Fruit fly (Drosophila melanogaster) whole organism, prepupa: ENCODE data around the gene CG31342.

ENCODE experiments used
- Blimp-1 ChIP-seq: fragments of 200-800 bp; sonication (Bioruptor generic); optimal IDR thresholded peaks from 3 replicates; lab custom pipeline; 2017; ENCODE audit warnings: missing biosample characterization, missing genetic modification characterization, mild to moderate bottlenecking, moderate library complexity, missing genetic modification reagents
- CG10631 ChIP-seq: fragments of 200-800 bp; sonication (Bioruptor generic); optimal IDR thresholded peaks from 2 replicates; lab custom pipeline; 2016; ENCODE audit warnings: missing biosample characterization, missing genetic modification characterization
- CG10669 ChIP-seq: fragments of 200-800 bp; sonication (Bioruptor generic); optimal IDR thresholded peaks from 3 replicates; lab custom pipeline; 2018; ENCODE audit warnings: missing biosample characterization, mild to moderate bottlenecking, missing genetic modification characterization, moderate library complexity
- CG11762 ChIP-seq: fragments of 200-800 bp; sonication (Bioruptor generic); optimal IDR thresholded peaks from 3 replicates; lab custom pipeline; 2016; ENCODE audit warnings: missing biosample characterization, missing genetic modification characterization; ENCODE audit not compliant: insufficient read depth
- CG16779 ChIP-seq: fragments of 200-800 bp; sonication (Bioruptor generic); optimal IDR thresholded peaks from 3 replicates; lab custom pipeline; 2017; ENCODE audit warnings: missing biosample characterization, mild to moderate bottlenecking, missing genetic modification characterization
- CG3032 ChIP-seq: fragments of 200-800 bp; optimal IDR thresholded peaks from 2 replicates; lab custom pipeline; 2019; ENCODE audit warnings: missing biosample characterization, mild to moderate bottlenecking, missing genetic modification characterization, moderate library complexity
- CG31627 ChIP-seq: fragments of 200-800 bp; sonication (Bioruptor generic); optimal IDR thresholded peaks from 3 replicates; lab custom pipeline; 2016; ENCODE audit warnings: missing biosample characterization, missing genetic modification characterization
- CG32006 ChIP-seq: fragments of 200-800 bp; sonication (Bioruptor generic); optimal IDR thresholded peaks from 3 replicates; lab custom pipeline; 2017; ENCODE audit warnings: missing biosample characterization, mild to moderate bottlenecking, missing genetic modification characterization
- CG3919 ChIP-seq: fragments of 200-800 bp; sonication (Bioruptor generic); optimal IDR thresholded peaks from 3 replicates; lab custom pipeline; 2016; ENCODE audit warnings: missing biosample characterization, missing genetic modification characterization
- CG4318 ChIP-seq: fragments of 200-800 bp; sonication (Bioruptor generic); optimal IDR thresholded peaks from 3 replicates; lab custom pipeline; 2017; ENCODE audit warnings: missing biosample characterization, mild to moderate bottlenecking, missing genetic modification characterization
- CG6163 ChIP-seq: fragments of 200-800 bp; sonication (Bioruptor generic); IDR thresholded peaks from 3 replicates; pipeline ENCODE4 v1.3.6; 2022; ENCODE audit warnings: missing biosample characterization, missing genetic modification characterization
- CG6276 ChIP-seq: fragments of 200-800 bp; sonication (Bioruptor generic); optimal IDR thresholded peaks from 2 replicates; lab custom pipeline; 2017; ENCODE audit warnings: missing biosample characterization, mild to moderate bottlenecking, missing genetic modification characterization
- CG6854 ChIP-seq: fragments of 200-800 bp; sonication (Bioruptor generic); optimal IDR thresholded peaks from 2 replicates; lab custom pipeline; 2017; ENCODE audit warnings: missing biosample characterization, mild to moderate bottlenecking, missing genetic modification characterization
- CG8119 ChIP-seq: fragments of 200-800 bp; sonication (Bioruptor generic); IDR thresholded peaks from 3 replicates; pipeline ENCODE4 v1.3.6; 2022; ENCODE audit warnings: missing biosample characterization, missing genetic modification characterization
- Eip75B ChIP-seq: fragments of 200-800 bp; sonication (Bioruptor generic); optimal IDR thresholded peaks from 3 replicates; lab custom pipeline; 2016; ENCODE audit warnings: missing biosample characterization, missing genetic modification characterization
- Ets21C ChIP-seq: fragments of 200-800 bp; sonication (Bioruptor generic); optimal IDR thresholded peaks from 3 replicates; lab custom pipeline; 2016; ENCODE audit warnings: missing biosample characterization, missing genetic modification characterization
- Ets96B ChIP-seq: fragments of 200-800 bp; optimal IDR thresholded peaks from 2 replicates; lab custom pipeline; 2019; ENCODE audit warnings: missing biosample characterization, mild to moderate bottlenecking, missing genetic modification characterization, moderate library complexity
- Hr39 ChIP-seq: fragments of 200-800 bp; sonication (Bioruptor generic); optimal IDR thresholded peaks from 2 replicates; lab custom pipeline; 2016; ENCODE audit warnings: missing biosample characterization, missing genetic modification characterization
- Hr4 ChIP-seq: fragments of 200-800 bp; sonication (Bioruptor generic); optimal IDR thresholded peaks from 3 replicates; lab custom pipeline; 2016; ENCODE audit warnings: missing biosample characterization, missing genetic modification characterization
- Lpt ChIP-seq: fragments of 200-800 bp; sonication (Bioruptor generic); optimal IDR thresholded peaks from 3 replicates; lab custom pipeline; 2016; ENCODE audit warnings: missing biosample characterization, missing genetic modification characterization
- Met ChIP-seq: fragments of 200-800 bp; sonication (Bioruptor generic); optimal IDR thresholded peaks from 3 replicates; lab custom pipeline; 2016; ENCODE audit warnings: missing biosample characterization, missing genetic modification characterization
- OdsH ChIP-seq: fragments of 200-800 bp; sonication (Bioruptor generic); optimal IDR thresholded peaks from 3 replicates; lab custom pipeline; 2016; ENCODE audit warnings: missing biosample characterization, missing genetic modification characterization
- Sox102F ChIP-seq: fragments of 200-800 bp; sonication (Bioruptor generic); optimal IDR thresholded peaks from 2 replicates; lab custom pipeline; 2016; ENCODE audit warnings: missing biosample characterization, mild to moderate bottlenecking, missing genetic modification characterization
- cyc ChIP-seq: fragments of 200-800 bp; sonication (Bioruptor generic); optimal IDR thresholded peaks from 3 replicates; lab custom pipeline; 2016; ENCODE audit warnings: missing biosample characterization, missing genetic modification characterization
- dac ChIP-seq: fragments of 200-800 bp; sonication (Bioruptor generic); optimal IDR thresholded peaks from 2 replicates; lab custom pipeline; 2017; ENCODE audit warnings: missing biosample characterization, mild to moderate bottlenecking, missing genetic modification characterization
- dsx ChIP-seq: fragments of 200-800 bp; optimal IDR thresholded peaks from 3 replicates; lab custom pipeline; 2019; ENCODE audit warnings: missing biosample characterization, mild to moderate bottlenecking, missing genetic modification characterization, moderate library complexity; ENCODE audit not compliant: poor library complexity, severe bottlenecking
- eg ChIP-seq: fragments of 200-800 bp; sonication (Bioruptor generic); IDR thresholded peaks from 3 replicates; pipeline ENCODE4 v1.3.6; 2022; ENCODE audit warnings: missing biosample characterization, missing genetic modification characterization
- esn ChIP-seq: fragments of 200-800 bp; sonication (Bioruptor generic); optimal IDR thresholded peaks from 2 replicates; lab custom pipeline; 2016; ENCODE audit warnings: missing biosample characterization, mild to moderate bottlenecking, missing genetic modification characterization, moderate library complexity
- fd85E ChIP-seq: fragments of 200-800 bp; sonication (Bioruptor generic); optimal IDR thresholded peaks from 3 replicates; lab custom pipeline; 2016; ENCODE audit warnings: missing biosample characterization, missing genetic modification characterization
- fkh ChIP-seq: fragments of 200-800 bp; sonication (Bioruptor generic); optimal IDR thresholded peaks from 3 replicates; lab custom pipeline; 2017; ENCODE audit warnings: missing biosample characterization, mild to moderate bottlenecking, missing genetic modification characterization, moderate library complexity
- salr ChIP-seq, 2 experiments: fragments of 200-800 bp; sonication (Bioruptor generic); optimal IDR thresholded peaks; 3 replicates each; lab custom pipeline; 2016 to 2018; ENCODE audit warnings: missing biosample characterization in 2 of 2, missing genetic modification characterization in 2 of 2, mild to moderate bottlenecking in 1 of 2
- spab ChIP-seq: fragments of 200-800 bp; sonication (Bioruptor generic); optimal IDR thresholded peaks from 2 replicates; lab custom pipeline; 2017; ENCODE audit warnings: missing biosample characterization, mild to moderate bottlenecking, missing genetic modification characterization, missing genetic modification reagents
- ss ChIP-seq, 2 experiments: fragments of 200-800 bp; sonication (Bioruptor generic); optimal IDR thresholded peaks; 2 replicates in 1 of 2; 3 replicates in 1 of 2; lab custom pipeline; 2017 to 2018; ENCODE audit warnings: mild to moderate bottlenecking in 2 of 2, missing biosample characterization in 2 of 2, missing genetic modification characterization in 2 of 2, moderate library complexity in 1 of 2
- topi ChIP-seq: fragments of 200-800 bp; sonication (Bioruptor generic); optimal IDR thresholded peaks from 3 replicates; lab custom pipeline; 2016; ENCODE audit warnings: missing biosample characterization, missing genetic modification characterization

CG31342 gene

DNA sequence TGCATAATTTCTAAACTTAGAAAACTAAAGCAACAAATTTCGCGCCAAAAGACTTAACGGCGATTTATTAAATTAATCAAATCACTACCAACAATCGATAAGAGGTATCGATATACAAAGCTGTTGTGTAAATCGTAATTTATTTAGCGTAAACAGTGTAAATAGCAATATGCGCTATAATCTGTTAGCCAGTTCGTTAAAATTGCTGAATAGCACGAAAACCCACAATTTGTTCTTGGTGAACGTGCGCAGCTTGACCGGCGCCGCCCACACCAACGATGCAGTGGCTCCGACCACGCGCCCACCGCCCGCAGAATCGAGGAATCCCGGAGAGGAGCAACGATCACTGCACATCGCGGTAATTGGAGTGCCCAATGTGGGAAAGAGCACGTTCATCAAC is 9.7 kb downstream of the CG31342 start, which contains the start of gene CG7488:
Gene CG7488 (plus strand): TSS at position 99 of the 400 bp plus-strand sequence.
- TF ChIP-seq OdsH (GFP tag; lab: Kevin White, UChicago) (no peak), CG16779 (no peak), Lpt (GFP tag; lab: Kevin White, UChicago) (no peak), Hr39 (no peak), Blimp-1 (GFP tag; lab: Kevin White, UChicago) (no peak), CG10631 (GFP tag; lab: Kevin White, UChicago) (no peak), fd85E (no peak), CG3032 (no peak), eg (GFP tag; lab: Robert Waterston, UW) (no peak), Met (GFP tag; lab: Kevin White, UChicago) (no peak), Hr4 (no peak), CG11762 (no peak), CG8119 (GFP tag; lab: Robert Waterston, UW) (no peak), ss (GFP tag; optimal IDR thresholded peaks at IDR 0.05; lab: Kevin White, UChicago) (no peak), Sox102F (GFP tag; lab: Kevin White, UChicago) (no peak), dac (GFP tag; lab: Kevin White, UChicago) (no peak), Ets96B (tag; lab: Kevin White, UChicago) (no peak)

DNA sequence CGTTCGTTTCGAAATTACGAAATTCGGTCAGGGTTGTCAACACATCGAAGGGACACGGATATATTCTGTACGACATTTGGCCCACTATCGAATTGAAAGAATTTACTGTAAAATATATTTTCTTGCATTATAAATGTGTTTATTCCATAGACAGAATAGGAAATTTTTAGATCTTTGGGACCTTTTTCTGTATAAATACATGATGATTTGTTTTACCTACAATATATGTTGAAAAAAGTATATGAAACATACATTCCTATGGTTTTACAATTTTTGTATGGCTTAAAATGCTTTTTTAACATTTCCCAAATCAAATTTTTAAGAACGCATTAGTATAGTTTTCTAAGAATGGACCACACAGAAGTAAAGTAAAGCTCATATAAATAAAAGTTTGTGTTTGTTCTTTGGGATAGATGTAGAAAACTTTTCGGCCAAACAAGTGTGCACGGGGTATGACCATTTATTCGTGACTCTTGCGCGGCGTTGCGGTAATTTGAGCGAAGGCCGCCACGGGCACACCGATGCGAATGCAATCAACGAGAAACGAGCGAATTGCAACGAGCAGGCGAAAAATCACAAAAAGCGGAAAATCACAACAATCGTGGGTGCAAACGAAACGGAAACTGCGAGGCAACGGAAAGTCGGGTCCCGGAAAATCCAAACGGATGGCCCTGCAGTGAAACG is 11.9 kb downstream of the CG31342 start, which contains the start of the genes CG17327, CG44194 and CG7518:
Gene CG17327 (minus strand): TSS at position 177 of the 684 bp plus-strand sequence.
Gene CG44194 (minus strand): TSS at position 177 of the 684 bp plus-strand sequence.
Gene CG7518 (plus strand): TSS at position 540 of the 684 bp plus-strand sequence.
- no peak for TF ChIP-seq Ets21C (GFP tag; lab: Kevin White, UChicago)
- peak; percentile 1 for TF ChIP-seq CG31627 (GFP tag; lab: Kevin White, UChicago)
- TF ChIP-seq topi (GFP tag; lab: Kevin White, UChicago) = no peak
- TF ChIP-seq Ets96B (tag; lab: Kevin White, UChicago) = no peak
- TF ChIP-seq CG32006 (GFP tag; lab: Kevin White, UChicago) = no peak
- no peak for TF ChIP-seq Eip75B
- TF ChIP-seq CG3032 = peak; percentile 25
- TF ChIP-seq esn (GFP tag; lab: Kevin White, UChicago) = peak; percentile 27
- peak; percentile 22 for TF ChIP-seq cyc
- no peak for TF ChIP-seq Sox102F (GFP tag; lab: Kevin White, UChicago)
- no peak for TF ChIP-seq CG6276 (GFP tag; lab: Kevin White, UChicago)
- no peak for TF ChIP-seq CG4318 (GFP tag; lab: Kevin White, UChicago)
- no peak for TF ChIP-seq Hr39

DNA sequence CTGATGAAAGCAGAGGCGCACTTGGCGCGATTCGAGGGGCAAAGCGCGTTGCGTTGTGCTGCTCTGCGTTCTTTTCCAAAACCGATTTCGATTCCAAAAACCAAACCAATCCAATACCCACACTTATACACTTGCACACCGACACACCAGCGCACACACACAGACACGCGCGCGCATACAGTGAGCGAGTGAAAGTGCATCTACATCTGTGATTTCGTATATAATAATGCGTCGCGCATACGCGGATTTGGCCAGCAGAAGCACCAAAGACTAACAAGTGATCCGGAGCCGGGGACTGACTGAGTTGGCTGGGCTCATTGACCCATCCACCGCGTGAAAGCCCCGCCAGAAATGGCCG is 12.4 kb downstream of the CG31342 start:
- TF ChIP-seq spab (GFP tag; lab: Kevin White, UChicago) = no peak
- TF ChIP-seq CG6854 (GFP tag; lab: Kevin White, UChicago) = peak; percentile 42
- TF ChIP-seq, all 60 proteins: peak for 1

DNA sequence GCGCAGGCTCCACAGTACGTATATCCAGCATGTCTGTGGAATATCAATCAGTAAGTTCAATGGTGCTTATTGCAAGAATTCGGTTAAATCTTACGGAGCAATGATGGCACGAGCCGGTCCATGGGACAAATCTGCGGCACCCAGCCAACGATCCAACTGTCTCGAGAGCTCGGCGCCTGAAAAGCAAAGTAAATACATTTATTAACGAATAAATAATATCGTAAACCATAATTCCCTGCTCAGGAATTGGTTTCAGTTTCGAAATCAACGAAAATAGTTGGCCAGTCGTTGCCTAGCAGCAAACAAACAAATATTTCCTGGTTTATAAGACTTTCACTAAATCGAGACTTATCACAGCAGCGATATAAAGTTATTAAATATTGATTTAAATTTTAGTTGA is 23.8 kb downstream of the CG31342 start, which contains the start of gene CG11656:
Gene CG11656 (plus strand): TSS at position 301 of the 400 bp plus-strand sequence.
- TF ChIP-seq CG6163 (GFP tag; lab: Robert Waterston, UW) (no peak), dsx (GFP tag; lab: Kevin White, UChicago) (no peak), CG10669 (no peak), CG3919 (no peak), fkh (GFP tag; lab: Kevin White, UChicago) (no peak), salr (GFP tag; optimal IDR thresholded peaks at IDR 0.05; lab: Kevin White, UChicago) (no peak)
